Fruit fly (Drosophila melanogaster) whole organism, embryonic: ENCODE measurements around the gene CG9737.

Source experiments
- CG13287 ChIP-seq: fragments of 200-800 bp; sonication (Bioruptor generic); IDR thresholded peaks from 2 replicates; pipeline ENCODE4 v1.3.6; 2022; ENCODE audit warnings: missing biosample characterization, missing genetic modification characterization; ENCODE audit not compliant: partially characterized antibody
- ap ChIP-seq: fragments of 200-800 bp; sonication (Bioruptor generic); IDR thresholded peaks from 2 replicates; pipeline ENCODE4 v1.3.6; 2022; ENCODE audit warnings: missing biosample characterization, missing genetic modification characterization

DNA sequence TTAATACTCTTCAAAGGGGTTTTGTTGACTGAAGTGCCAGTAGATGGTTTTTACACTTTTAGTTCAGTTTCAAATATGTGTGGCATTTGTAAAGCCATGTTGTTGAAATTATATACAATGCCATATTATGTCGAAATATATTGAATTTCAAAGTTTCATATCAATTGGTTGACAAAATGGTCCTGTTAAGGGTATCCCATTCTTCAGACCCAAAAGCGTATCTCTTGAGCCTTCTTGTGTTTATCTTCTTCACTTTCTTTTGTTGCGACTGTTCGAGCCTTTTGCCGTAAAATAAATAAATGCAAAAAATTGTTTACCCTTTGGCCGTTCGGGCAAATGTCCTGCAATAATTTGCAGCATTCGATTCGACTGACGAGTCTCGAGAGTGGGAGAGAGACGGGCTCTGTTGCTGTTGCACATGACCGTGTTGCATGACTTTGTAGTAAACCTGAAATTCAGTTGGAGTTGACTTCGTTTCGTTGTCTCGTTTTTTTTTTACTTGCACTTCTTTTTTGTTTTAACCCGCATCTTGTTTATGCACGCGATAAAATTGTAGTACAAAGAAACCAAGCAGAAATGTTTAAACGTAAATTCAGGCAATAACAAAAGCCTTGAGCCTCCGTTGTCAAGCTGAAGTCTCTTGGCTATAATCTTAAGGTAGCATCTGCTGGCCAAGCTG lies 46.1 kb upstream of the CG9737 start:
- no peak for TF ChIP-seq ap (GFP tag; lab: Robert Waterston, UW)
- TF ChIP-seq CG13287 (GFP tag; lab: Robert Waterston, UW) = no peak
